Worm (Caenorhabditis elegans) whole organism, late embryonic: Measurements from ENCODE around the gene igeg-2.

Source experiments
- C38D4.7 ChIP-seq: fragments of 200-800 bp; sonication (Bioruptor generic); optimal IDR thresholded peaks from 2 replicates; lab custom pipeline; 2018; ENCODE audit warnings: mild to moderate bottlenecking, missing genetic modification characterization, moderate library complexity, missing compliant biosample characterization
- ama-1 ChIP-seq: fragments of 150-350 bp; optimal IDR thresholded peaks from 2 replicates; lab custom pipeline; 2014
- ceh-6 ChIP-seq: fragments of 200-800 bp; sonication (Bioruptor generic); optimal IDR thresholded peaks from 2 replicates; lab custom pipeline; 2018; ENCODE audit warnings: mild to moderate bottlenecking, missing genetic modification characterization, missing compliant biosample characterization
- unc-86 ChIP-seq: sonication (generic microtip); optimal IDR thresholded peaks from 2 replicates; lab custom pipeline; 2016; ENCODE audit warnings: missing genetic modification characterization, missing compliant biosample characterization

DNA sequence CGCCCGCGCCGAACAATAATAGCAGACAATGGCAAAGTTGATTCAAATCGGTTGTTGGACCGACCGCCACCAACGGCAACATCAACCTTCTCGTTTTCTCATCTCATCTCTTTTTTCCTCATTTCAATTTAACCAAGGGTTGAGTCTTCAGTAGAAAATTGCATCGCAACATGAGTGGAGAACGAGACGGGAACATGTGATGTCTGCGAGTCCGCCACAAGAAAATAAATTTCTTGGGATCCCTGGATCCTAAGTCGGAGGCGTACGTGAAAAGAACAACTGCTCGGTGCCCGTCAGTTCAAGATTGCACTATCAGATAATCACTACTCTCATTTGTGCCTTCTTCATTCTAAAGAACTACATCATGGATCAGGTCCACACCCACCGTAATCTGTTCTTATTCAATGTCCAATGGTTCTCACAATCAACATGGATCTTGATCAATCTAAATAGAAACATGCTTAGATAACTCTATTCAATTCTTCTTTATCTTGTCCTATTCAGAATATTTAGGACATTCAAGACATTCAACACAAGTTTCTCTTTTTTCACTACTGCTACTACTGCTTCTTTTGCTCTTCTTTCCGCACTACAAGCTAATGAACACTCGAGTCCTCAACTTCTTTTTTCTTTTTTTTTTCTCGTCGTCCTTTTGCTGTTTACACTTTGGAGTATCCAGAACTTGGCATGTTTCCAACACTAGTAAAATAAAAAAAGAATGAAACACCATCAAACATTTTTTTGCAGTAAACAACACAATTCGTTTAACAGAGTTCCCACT lies 28.4 kb upstream of the igeg-2 start:
- TF ChIP-seq unc-86 (tag; lab: Kevin White, UChicago), result no peak
- TF ChIP-seq C38D4.7 (GFP tag; lab: Kevin White, UChicago), result no peak
- TF ChIP-seq ceh-6 (GFP tag; lab: Kevin White, UChicago), result no peak
- TF ChIP-seq ama-1 (lab: Kevin White, UChicago), result no peak
